Worm (Caenorhabditis elegans): ENCODE results near the gene sgo-1.
A peak's percentile ranks its signal among the peaks of the same experiment; 100 is the strongest.

Gene sgo-1

DNA sequence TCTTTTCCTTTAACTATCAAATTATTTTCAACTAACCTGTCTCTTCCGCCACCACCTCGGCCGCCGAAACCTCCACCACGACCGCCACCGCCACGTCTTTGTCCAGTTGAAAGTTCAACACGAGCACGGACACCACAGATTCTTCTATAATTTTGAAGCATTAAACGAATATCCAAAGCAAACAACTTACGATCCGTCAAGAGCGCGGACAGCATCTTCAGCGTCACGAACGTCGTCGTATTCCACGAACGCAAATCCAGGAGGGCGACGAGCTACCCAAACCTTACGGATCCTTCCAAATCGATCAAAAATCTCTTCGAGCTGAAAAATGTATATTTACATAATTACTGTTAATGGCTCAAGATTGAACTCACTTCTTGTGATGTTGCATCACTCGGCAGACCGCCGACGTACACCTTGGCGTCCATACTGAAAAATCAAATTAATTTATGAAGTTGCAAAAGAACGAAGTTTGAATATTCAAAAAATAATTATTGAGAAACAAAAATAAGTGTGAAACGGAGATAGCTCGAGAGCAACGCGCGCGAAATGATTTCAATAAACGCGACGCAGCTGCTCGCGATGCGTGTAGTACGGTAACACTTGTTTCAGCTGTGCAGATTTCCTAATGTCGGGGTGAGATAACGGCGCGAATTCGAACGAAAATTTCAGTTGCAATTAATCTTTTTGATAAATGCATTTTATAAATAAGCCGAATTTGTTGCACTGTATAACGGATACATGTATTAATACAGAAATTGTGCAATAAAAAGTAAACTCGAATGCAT is 5.3 kb downstream of the sgo-1 start, which contains the start of gene rsp-6 (continued):
- TF ChIP-seq fos-1 (tag; optimal IDR thresholded peaks at IDR 0.05) (no peak), unc-39 (tag; optimal IDR thresholded peaks at IDR 0.05) (no peak), ama-1 (optimal IDR thresholded peaks at IDR 0.05) (peak; percentile 75)

DNA sequence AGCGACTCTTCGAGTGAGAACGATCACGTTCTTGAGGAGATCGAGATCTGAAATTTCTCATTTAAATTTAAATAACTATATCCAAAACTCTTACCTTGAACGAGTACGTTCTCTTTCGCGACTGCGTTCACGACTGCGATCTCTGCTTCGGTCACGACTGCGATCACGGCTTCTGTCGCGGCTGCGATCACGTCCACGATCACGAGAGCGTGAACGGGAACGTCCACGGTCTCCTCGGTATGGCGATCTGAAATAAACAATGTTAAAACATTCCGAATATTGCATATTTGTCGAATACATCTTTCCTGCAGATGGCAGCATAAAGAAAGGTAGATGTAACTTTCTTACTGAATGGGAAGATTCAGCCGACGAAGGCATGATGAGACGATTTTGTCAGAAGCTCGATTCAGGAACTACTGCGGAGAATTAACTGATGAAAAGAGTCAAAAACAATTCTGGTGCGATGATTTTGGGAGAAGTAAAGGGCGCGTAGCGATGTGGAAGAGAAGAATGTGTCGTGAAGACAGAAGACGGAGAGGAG is 6.1 kb downstream of the sgo-1 start:
- no peak for TF ChIP-seq R02D3.7 (tag; optimal IDR thresholded peaks at IDR 0.05)
- no peak for TF ChIP-seq egl-27 (tag; optimal IDR thresholded peaks at IDR 0.05)
- TF ChIP-seq fkh-2 (tag; optimal IDR thresholded peaks at IDR 0.05), result no peak
- TF ChIP-seq nhr-76 (tag; optimal IDR thresholded peaks at IDR 0.05), result no peak
- TF ChIP-seq zag-1 (tag; optimal IDR thresholded peaks at IDR 0.05), result no peak
- TF ChIP-seq mml-1 (tag; optimal IDR thresholded peaks at IDR 0.05), result no peak
- TF ChIP-seq ztf-11 (tag; optimal IDR thresholded peaks at IDR 0.05), result no peak
- TF ChIP-seq nhr-43 (tag; optimal IDR thresholded peaks at IDR 0.05; ENCODE audit: poor library complexity, severe bottlenecking), result no peak
- TF ChIP-seq sea-2 (GFP tag; optimal IDR thresholded peaks at IDR 0.05), result no peak
- no peak for TF ChIP-seq ceh-28 (tag; optimal IDR thresholded peaks at IDR 0.05)
- TF ChIP-seq unc-62 (GFP tag; optimal IDR thresholded peaks at IDR 0.05), result no peak
- no peak for TF ChIP-seq nhr-23 (tag; optimal IDR thresholded peaks at IDR 0.05)
- no peak for TF ChIP-seq nhr-12 (tag; optimal IDR thresholded peaks at IDR 0.05)
- TF ChIP-seq pha-4 (tag; optimal IDR thresholded peaks at IDR 0.05), result no peak
- no peak for TF ChIP-seq ama-1 (optimal IDR thresholded peaks at IDR 0.05)
- TF ChIP-seq ztf-4 (tag; optimal IDR thresholded peaks at IDR 0.05), result no peak

DNA sequence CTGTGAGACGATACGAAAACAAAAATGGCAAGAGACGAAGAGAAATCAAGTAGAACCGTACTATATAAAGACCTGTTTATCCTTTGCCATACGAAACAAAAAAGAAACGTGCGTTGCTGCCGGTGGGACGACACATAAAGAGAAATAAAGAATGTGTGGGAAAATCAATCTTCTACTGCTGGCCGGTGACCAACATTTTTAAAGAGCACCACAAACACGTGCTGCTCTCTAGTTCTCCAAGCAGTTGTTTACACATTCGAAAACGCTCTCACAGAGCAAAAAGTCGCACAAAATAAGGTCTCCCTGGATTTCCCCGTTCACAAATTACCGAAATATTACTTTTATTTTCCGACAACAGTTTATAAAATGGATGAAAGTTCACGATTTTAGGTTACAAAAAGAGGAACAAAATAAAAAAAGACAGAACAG is 6.7 kb downstream of the sgo-1 start, which contains the start of gene imp-3:
Gene imp-3, minus strand, starts transcription at position 93 of the 429 bp plus-strand sequence.
- TF ChIP-seq unc-39 (tag; optimal IDR thresholded peaks at IDR 0.05) (no peak), snpc-4 (tag; optimal IDR thresholded peaks at IDR 0.05) (no peak), nhr-11 (tag; optimal IDR thresholded peaks at IDR 0.05) (no peak), ztf-4 (tag; optimal IDR thresholded peaks at IDR 0.05) (peak; percentile 64), R02D3.7 (tag; optimal IDR thresholded peaks at IDR 0.05) (no peak), lsy-12 (tag; optimal IDR thresholded peaks at IDR 0.05) (peak; percentile 46), egl-27 (tag; optimal IDR thresholded peaks at IDR 0.05) (no peak), fkh-2 (tag; optimal IDR thresholded peaks at IDR 0.05) (no peak), pha-4 (tag; optimal IDR thresholded peaks at IDR 0.05) (peak; percentile 74), ZK546.5 (tag; optimal IDR thresholded peaks at IDR 0.05) (no peak), eor-1 (tag; optimal IDR thresholded peaks at IDR 0.05) (no peak), nfya-1 (tag; optimal IDR thresholded peaks at IDR 0.05; ENCODE audit: insufficient read depth) (peak; percentile 66), mdl-1 (tag; optimal IDR thresholded peaks at IDR 0.05) (no peak), sea-2 (GFP tag; optimal IDR thresholded peaks at IDR 0.05) (no peak), fkh-10 (GFP tag; optimal IDR thresholded peaks at IDR 0.05) (no peak), unc-62 (GFP tag; optimal IDR thresholded peaks at IDR 0.05) (no peak), fos-1 (tag; optimal IDR thresholded peaks at IDR 0.05) (no peak), zag-1 (tag; optimal IDR thresholded peaks at IDR 0.05) (no peak), nhr-12 (tag; optimal IDR thresholded peaks at IDR 0.05) (no peak), elt-2 (tag; optimal IDR thresholded peaks at IDR 0.05) (peak; percentile 48), nhr-43 (tag; optimal IDR thresholded peaks at IDR 0.05; ENCODE audit: poor library complexity, severe bottlenecking) (peak; percentile 16), hmg-11 (tag; optimal IDR thresholded peaks at IDR 0.05) (peak; percentile 32), ceh-9 (tag; optimal IDR thresholded peaks at IDR 0.05) (no peak), lin-39 (tag; optimal IDR thresholded peaks at IDR 0.05) (peak; percentile 70), nhr-76 (tag; optimal IDR thresholded peaks at IDR 0.05) (no peak), ceh-82 (tag; optimal IDR thresholded peaks at IDR 0.05) (no peak), elt-1 (tag; optimal IDR thresholded peaks at IDR 0.05) (no peak), mml-1 (tag; optimal IDR thresholded peaks at IDR 0.05) (no peak), elt-3 (tag; optimal IDR thresholded peaks at IDR 0.05) (no peak), pqm-1 (tag; optimal IDR thresholded peaks at IDR 0.05) (peak; percentile 17), skn-1 (tag; optimal IDR thresholded peaks at IDR 0.05) (no peak), jun-1 (tag; optimal IDR thresholded peaks at IDR 0.05) (peak; percentile 8), tbx-2 (tag; optimal IDR thresholded peaks at IDR 0.05) (no peak), daf-12 (tag; optimal IDR thresholded peaks at IDR 0.05) (no peak), nhr-25 (tag; optimal IDR thresholded peaks at IDR 0.05) (peak; percentile 43), nhr-28 (tag; optimal IDR thresholded peaks at IDR 0.05) (no peak), nhr-23 (tag; optimal IDR thresholded peaks at IDR 0.05) (no peak), ama-1 (optimal IDR thresholded peaks at IDR 0.05) (peak; percentile 95), nhr-67 (tag; optimal IDR thresholded peaks at IDR 0.05) (no peak), ceh-28 (tag; optimal IDR thresholded peaks at IDR 0.05) (no peak), nhr-237 (tag; optimal IDR thresholded peaks at IDR 0.05) (no peak), egl-5 (tag; optimal IDR thresholded peaks at IDR 0.05) (peak; percentile 32), ztf-11 (tag; optimal IDR thresholded peaks at IDR 0.05) (no peak), aly-2 (tag; optimal IDR thresholded peaks at IDR 0.05) (no peak), lin-15B (tag; optimal IDR thresholded peaks at IDR 0.05) (peak; percentile 41), nhr-77 (tag; optimal IDR thresholded peaks at IDR 0.05) (no peak)

All from whole organism, L3 larva.